Worm (Caenorhabditis elegans): Measurements from ENCODE around the gene exc-9.

DNA sequence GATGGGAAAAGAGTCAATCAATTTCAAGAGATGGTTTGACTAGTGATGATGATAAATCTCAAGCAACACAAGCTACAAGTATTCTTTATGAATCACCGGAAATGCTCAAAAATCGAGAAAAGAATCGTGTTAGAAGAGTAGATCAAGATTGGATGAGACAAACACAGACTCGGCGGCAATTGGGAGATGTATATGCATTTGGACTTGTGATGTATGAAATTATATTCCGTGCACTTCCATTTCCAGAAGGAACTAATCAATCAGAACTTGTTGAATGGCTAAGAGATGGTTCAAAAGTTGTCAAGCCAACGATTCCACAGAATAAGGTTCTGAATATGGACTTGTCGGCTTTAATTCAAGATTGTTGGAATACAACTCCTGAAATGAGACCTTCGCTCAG lies 8.9 kb downstream of the exc-9 start:
- no peak for TF ChIP-seq nhr-237 (tag; optimal IDR thresholded peaks at IDR 0.05)
- TF ChIP-seq nhr-28 (tag; optimal IDR thresholded peaks at IDR 0.05): no peak
- no peak for TF ChIP-seq ztf-11 (tag; optimal IDR thresholded peaks at IDR 0.05)
- TF ChIP-seq snpc-4 (tag; optimal IDR thresholded peaks at IDR 0.05): no peak
- TF ChIP-seq ham-2 (GFP tag; optimal IDR thresholded peaks at IDR 0.05): no peak
- TF ChIP-seq lin-32 (GFP tag; optimal IDR thresholded peaks at IDR 0.05): no peak
- TF ChIP-seq sptf-1 (tag; optimal IDR thresholded peaks at IDR 0.05): no peak
